Fruit fly (Drosophila melanogaster): ENCODE measurements around the gene CG11656.

DNA sequence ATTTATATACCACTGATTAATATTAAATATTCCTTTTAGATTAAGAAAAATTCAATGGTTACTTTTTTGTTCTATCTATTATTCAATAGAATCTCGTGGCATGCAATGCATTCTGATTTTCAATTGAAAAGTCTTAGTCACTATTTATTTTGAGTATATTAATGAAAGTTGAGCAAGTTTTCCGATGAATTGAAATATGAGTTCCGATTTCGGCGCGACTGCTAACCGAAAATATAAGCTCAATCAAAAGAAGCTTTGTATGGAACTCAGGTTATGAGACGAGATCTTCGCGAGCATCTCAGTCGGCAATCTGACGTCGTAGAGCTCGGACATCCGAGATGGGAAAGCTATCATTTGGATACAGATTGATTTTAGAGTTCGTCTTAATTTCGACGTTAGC lies 28.4 kb downstream of the CG11656 start, which contains the start of gene CG11668:
- TF ChIP-seq Dll (optimal IDR thresholded peaks at IDR 0.05) = no peak
- no peak for TF ChIP-seq usp (GFP tag; optimal IDR thresholded peaks at IDR 0.05)
- TF ChIP-seq pan (optimal IDR thresholded peaks at IDR 0.05) = no peak
- no peak for TF ChIP-seq CG8478 (optimal IDR thresholded peaks at IDR 0.05)
- TF ChIP-seq psq (optimal IDR thresholded peaks at IDR 0.05) = no peak
